Fruit fly (Drosophila melanogaster): ENCODE data around the gene dpr9.

DNA sequence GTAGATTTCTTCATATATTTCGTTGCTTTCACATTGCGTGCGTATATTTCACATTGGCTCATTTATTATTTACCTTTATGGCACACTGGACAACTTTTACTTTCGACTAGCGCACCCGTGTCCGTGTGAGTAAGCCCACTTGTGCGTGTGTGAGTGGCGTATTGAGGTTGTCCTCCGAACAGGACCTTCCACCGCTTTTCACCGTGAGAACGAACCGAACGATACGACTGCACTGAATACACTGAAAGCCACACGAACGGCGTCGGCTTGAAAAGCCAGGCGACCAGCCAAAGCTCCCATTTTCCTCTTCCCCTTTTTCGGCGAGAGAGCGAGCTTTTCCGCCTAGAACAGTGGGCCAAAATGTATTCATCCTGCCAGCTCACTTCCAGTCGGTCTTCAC lies at the start of gene dpr9:
- TF ChIP-seq CG1621 (tag; optimal IDR thresholded peaks at IDR 0.05) (no peak), Blimp-1 (GFP tag; optimal IDR thresholded peaks at IDR 0.05) (no peak), CG34406 (GFP tag; optimal IDR thresholded peaks at IDR 0.05) (no peak), Hr39 (GFP tag; optimal IDR thresholded peaks at IDR 0.05) (no peak), Eip75B (GFP tag; optimal IDR thresholded peaks at IDR 0.05) (no peak), dsx (GFP tag; optimal IDR thresholded peaks at IDR 0.05; ENCODE audit: poor library complexity, severe bottlenecking) (no peak), fkh (GFP tag; optimal IDR thresholded peaks at IDR 0.05) (no peak), salr (GFP tag; optimal IDR thresholded peaks at IDR 0.05) (no peak), net (GFP tag; optimal IDR thresholded peaks at IDR 0.05) (no peak)

All from whole organism, prepupa.